Worm (Caenorhabditis elegans) whole organism, late embryonic: ENCODE measurements around the gene pms-2.

Source experiments
- K09A11.1 ChIP-seq: sonication (generic microtip); optimal IDR thresholded peaks from 2 replicates; lab custom pipeline; 2017; ENCODE audit warnings: antibody characterized with exemption, mild to moderate bottlenecking, missing genetic modification characterization, missing compliant biosample characterization; ENCODE audit not compliant: insufficient read depth
- sox-4 ChIP-seq: sonication (generic microtip); optimal IDR thresholded peaks from 2 replicates; lab custom pipeline; 2017; ENCODE audit warnings: mild to moderate bottlenecking, missing genetic modification characterization, inconsistent platforms, missing compliant biosample characterization

- no peak for TF ChIP-seq sox-4
- no peak for TF ChIP-seq K09A11.1 (tag; lab: Kevin White, UChicago)
Measured at ce11 chrV:11528633-11529327, 41.6 kb downstream of the pms-2 start.
